Worm (Caenorhabditis elegans) whole organism, young adult: ENCODE results near the gene cki-2.

Source experiments
- F10E7.11 ChIP-seq: sonication (generic microtip); optimal IDR thresholded peaks from 2 replicates; lab custom pipeline; 2017; ENCODE audit warnings: mild to moderate bottlenecking, missing genetic modification characterization, moderate library complexity, missing compliant biosample characterization
- F52B5.7 ChIP-seq: sonication (generic microtip); optimal IDR thresholded peaks from 2 replicates; lab custom pipeline; 2016; ENCODE audit warnings: mild to moderate bottlenecking, missing genetic modification characterization, missing compliant biosample characterization
- T07F8.4 ChIP-seq: sonication (generic microtip); optimal IDR thresholded peaks from 2 replicates; lab custom pipeline; 2016; ENCODE audit warnings: mild to moderate bottlenecking, missing genetic modification characterization, moderate library complexity, missing compliant biosample characterization
- Y53F4B.3 ChIP-seq: fragments of 200-800 bp; sonication (Bioruptor generic); IDR thresholded peaks from 2 replicates; pipeline ENCODE4 v1.3.6; 2022; ENCODE audit warnings: missing genetic modification reagents, missing genetic modification characterization, missing compliant biosample characterization
- Y53G8AR.9 ChIP-seq: fragments of 200-800 bp; sonication (Bioruptor generic); conservative IDR thresholded peaks from 2 replicates; pipeline ENCODE4 v1.3.6; 2022; ENCODE audit warnings: missing genetic modification reagents, missing genetic modification characterization, missing compliant biosample characterization
- ZK185.1 ChIP-seq: sonication (generic microtip); optimal IDR thresholded peaks from 2 replicates; lab custom pipeline; 2016; ENCODE audit warnings: mild to moderate bottlenecking, missing genetic modification characterization, missing compliant biosample characterization; ENCODE audit not compliant: poor library complexity, severe bottlenecking
- aptf-2 ChIP-seq: fragments of 200-800 bp; sonication (Bioruptor generic); conservative IDR thresholded peaks from 2 replicates; pipeline ENCODE4 v1.3.6; 2022; ENCODE audit warnings: missing genetic modification reagents, missing genetic modification characterization, missing compliant biosample characterization
- atf-7 ChIP-seq: sonication (generic microtip); optimal IDR thresholded peaks from 2 replicates; lab custom pipeline; 2017; ENCODE audit warnings: mild to moderate bottlenecking, missing genetic modification characterization, missing compliant biosample characterization
- bed-1 ChIP-seq: fragments of 200-800 bp; sonication (Bioruptor generic); IDR thresholded peaks from 2 replicates; pipeline ENCODE4 v1.3.6; 2022; ENCODE audit warnings: missing genetic modification reagents, missing genetic modification characterization, missing compliant biosample characterization
- bed-2 ChIP-seq: fragments of 200-800 bp; sonication (Bioruptor generic); IDR thresholded peaks from 2 replicates; pipeline ENCODE4 v1.3.6; 2022; ENCODE audit warnings: missing genetic modification reagents, missing genetic modification characterization, missing compliant biosample characterization
- cebp-2 ChIP-seq: fragments of 200-800 bp; sonication (Bioruptor generic); IDR thresholded peaks from 2 replicates; pipeline ENCODE4 v1.3.6; 2022; ENCODE audit warnings: missing genetic modification characterization, missing compliant biosample characterization
- ceh-100 ChIP-seq: fragments of 200-800 bp; sonication (Bioruptor generic); IDR thresholded peaks from 2 replicates; pipeline ENCODE4 v1.3.6; 2022; ENCODE audit warnings: missing genetic modification reagents, missing genetic modification characterization, missing compliant biosample characterization
- chd-7 ChIP-seq: sonication (generic microtip); optimal IDR thresholded peaks from 2 replicates; lab custom pipeline; 2016; ENCODE audit warnings: mild to moderate bottlenecking, missing genetic modification characterization, moderate library complexity, missing compliant biosample characterization
- dpl-1 ChIP-seq: fragments of 150-350 bp; optimal IDR thresholded peaks from 2 replicates; lab custom pipeline; 2014; ENCODE audit warnings: missing biosample characterization, missing genetic modification reagents, missing genetic modification characterization
- egl-18 ChIP-seq: fragments of 200-800 bp; sonication (Bioruptor generic); IDR thresholded peaks from 2 replicates; pipeline ENCODE4 v1.3.6; 2022; ENCODE audit warnings: missing genetic modification reagents, missing genetic modification characterization, missing compliant biosample characterization
- fkh-3 ChIP-seq: sonication (generic microtip); optimal IDR thresholded peaks from 2 replicates; lab custom pipeline; 2016; ENCODE audit warnings: mild to moderate bottlenecking, missing genetic modification characterization, missing compliant biosample characterization
- gei-17 ChIP-seq: fragments of 200-800 bp; sonication (Bioruptor generic); optimal IDR thresholded peaks from 2 replicates; lab custom pipeline; 2018; ENCODE audit warnings: mild to moderate bottlenecking, missing genetic modification characterization, missing compliant biosample characterization
- hmg-1.2 ChIP-seq: fragments of 200-800 bp; sonication (Bioruptor generic); IDR thresholded peaks from 2 replicates; pipeline ENCODE4 v1.3.6; 2022; ENCODE audit warnings: missing genetic modification reagents, missing genetic modification characterization, missing compliant biosample characterization
- hrde-1 ChIP-seq: sonication (generic microtip); optimal IDR thresholded peaks from 2 replicates; lab custom pipeline; 2016; ENCODE audit warnings: missing genetic modification characterization, mild to moderate bottlenecking, missing compliant biosample characterization, moderate library complexity, missing genotype, missing genetic modification reagents, borderline replicate concordance
- lin-35 ChIP-seq, 3 experiments: fragments of 150-350 bp in 2 of 3; sonication (generic microtip) in 1 of 3; optimal IDR thresholded peaks; 2 replicates each; lab custom pipeline; 2014 to 2018; ENCODE audit warnings: missing biosample characterization in 3 of 3, missing genetic modification characterization in 3 of 3, missing genetic modification reagents in 3 of 3
- lsl-1 ChIP-seq: fragments of 200-800 bp; sonication (Bioruptor generic); optimal IDR thresholded peaks from 2 replicates; lab custom pipeline; 2018; ENCODE audit warnings: mild to moderate bottlenecking, missing genetic modification characterization, moderate library complexity, missing compliant biosample characterization
- madf-6 ChIP-seq: fragments of 200-800 bp; sonication (Bioruptor generic); IDR thresholded peaks from 2 replicates; pipeline ENCODE4 v1.3.6; 2022; ENCODE audit warnings: missing genetic modification reagents, missing genetic modification characterization, missing compliant biosample characterization
- madf-8 ChIP-seq: fragments of 200-800 bp; sonication (Bioruptor generic); conservative IDR thresholded peaks from 2 replicates; pipeline ENCODE4 v1.3.6; 2022; ENCODE audit warnings: missing genetic modification reagents, missing genetic modification characterization, missing compliant biosample characterization
- mcd-1 ChIP-seq: fragments of 200-800 bp; sonication (Bioruptor generic); IDR thresholded peaks from 2 replicates; pipeline ENCODE4 v1.3.6; 2022; ENCODE audit warnings: missing genetic modification reagents, missing genetic modification characterization, missing compliant biosample characterization
- mel-28 ChIP-seq: sonication (generic microtip); optimal IDR thresholded peaks from 2 replicates; lab custom pipeline; 2016; ENCODE audit warnings: borderline replicate concordance, mild to moderate bottlenecking, missing genetic modification characterization, missing compliant biosample characterization
- mes-4 ChIP-seq: sonication (generic microtip); optimal IDR thresholded peaks from 2 replicates; lab custom pipeline; 2016; ENCODE audit warnings: missing genotype, missing genetic modification characterization, missing compliant biosample characterization
- nfya-2 ChIP-seq: fragments of 200-800 bp; sonication (Bioruptor generic); IDR thresholded peaks from 2 replicates; pipeline ENCODE4 v1.3.6; 2022; ENCODE audit warnings: missing genetic modification reagents, missing genetic modification characterization, missing compliant biosample characterization
- nhr-27 ChIP-seq: fragments of 200-800 bp; sonication (Bioruptor generic); optimal IDR thresholded peaks from 2 replicates; lab custom pipeline; 2018; ENCODE audit warnings: mild to moderate bottlenecking, missing genetic modification characterization, moderate library complexity, missing compliant biosample characterization
- nhr-80 ChIP-seq: sonication (generic microtip); optimal IDR thresholded peaks from 2 replicates; lab custom pipeline; 2016; ENCODE audit warnings: missing genetic modification characterization, missing compliant biosample characterization
- tbp1 ChIP-seq: fragments of 200-800 bp; sonication (Bioruptor generic); optimal IDR thresholded peaks from 2 replicates; lab custom pipeline; 2018; ENCODE audit warnings: mild to moderate bottlenecking, missing genetic modification characterization, missing compliant biosample characterization
- unc-130 ChIP-seq: sonication (generic microtip); optimal IDR thresholded peaks from 2 replicates; lab custom pipeline; 2016; ENCODE audit warnings: missing genetic modification reagents, missing genetic modification characterization, missing compliant biosample characterization
- zim-3 ChIP-seq: sonication (generic microtip); optimal IDR thresholded peaks from 2 replicates; lab custom pipeline; 2017; ENCODE audit warnings: mild to moderate bottlenecking, missing genetic modification characterization, moderate library complexity, missing compliant biosample characterization
- ztf-6 ChIP-seq: fragments of 200-800 bp; sonication (Bioruptor generic); IDR thresholded peaks from 2 replicates; pipeline ENCODE4 v1.3.6; 2022; ENCODE audit warnings: missing genetic modification reagents, missing genetic modification characterization, missing compliant biosample characterization

The cki-2 gene

ce11 chrII:7849697-7850096, 33.4 kb downstream of the cki-2 start, which contains the start of gene acr-7:
Gene acr-7 (minus strand): TSS chrII:7849797.
- no peak for TF ChIP-seq fkh-3 (tag; lab: Kevin White, UChicago)
- no peak for TF ChIP-seq chd-7 (tag; lab: Kevin White, UChicago)
- no peak for TF ChIP-seq madf-8
- TF ChIP-seq gei-17 (GFP tag; lab: Kevin White, UChicago), result no peak
- no peak for TF ChIP-seq mcd-1
- TF ChIP-seq unc-130 (GFP tag; lab: Kevin White, UChicago), result no peak
- no peak for TF ChIP-seq madf-6 (GFP tag; lab: Robert Waterston, UW)
- no peak for TF ChIP-seq tbp1 (GFP tag; lab: Kevin White, UChicago)
- TF ChIP-seq mel-28, result no peak
- TF ChIP-seq Y53F4B.3 (GFP tag; lab: Robert Waterston, UW), result no peak
- TF ChIP-seq bed-1 (GFP tag; lab: Robert Waterston, UW), result no peak
- TF ChIP-seq cebp-2 (GFP tag; lab: Robert Waterston, UW), result no peak
- no peak for TF ChIP-seq zim-3 (tag; lab: Kevin White, UChicago)
- TF ChIP-seq, all 124 proteins: peak for 0

DNA sequence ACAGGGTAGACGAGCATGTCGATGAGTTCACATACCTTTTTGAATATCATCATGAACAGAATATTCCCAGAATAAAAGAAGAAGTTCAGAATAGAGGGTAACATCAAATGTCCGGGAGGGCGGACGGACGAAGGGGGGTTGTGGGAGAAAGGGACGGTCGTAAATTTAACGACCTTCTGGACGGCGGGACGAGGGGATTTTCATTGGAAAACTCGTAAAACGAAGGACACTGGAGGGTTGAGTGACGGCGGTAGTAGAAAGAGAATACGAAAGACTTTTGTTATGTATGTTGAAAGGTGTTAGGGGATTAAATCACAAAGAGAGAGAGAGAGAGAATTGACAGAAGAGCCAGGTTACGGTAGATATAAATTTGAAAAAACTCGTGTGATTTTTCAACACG, 34.3 kb downstream of the cki-2 start:
- TF ChIP-seq lsl-1, result no peak
- no peak for TF ChIP-seq hrde-1 (tag; lab: Kevin White, UChicago)
- no peak for TF ChIP-seq F10E7.11 (tag; lab: Kevin White, UChicago)
- TF ChIP-seq lin-35 (GFP tag; optimal IDR thresholded peaks at IDR 0.05; lab: Kevin White, UChicago), result no peak
- TF ChIP-seq ZK185.1 (tag; lab: Kevin White, UChicago), result no peak
- TF ChIP-seq dpl-1 (GFP tag; lab: Kevin White, UChicago), result no peak
- no peak for TF ChIP-seq egl-18 (GFP tag; lab: Robert Waterston, UW)
- TF ChIP-seq nfya-2 (GFP tag; lab: Robert Waterston, UW), result no peak
- no peak for TF ChIP-seq Y53G8AR.9
- TF ChIP-seq aptf-2 (GFP tag; lab: Robert Waterston, UW), result no peak
- TF ChIP-seq atf-7, result no peak
- TF ChIP-seq tbp1 (GFP tag; lab: Kevin White, UChicago), result no peak
- no peak for TF ChIP-seq nhr-27

DNA sequence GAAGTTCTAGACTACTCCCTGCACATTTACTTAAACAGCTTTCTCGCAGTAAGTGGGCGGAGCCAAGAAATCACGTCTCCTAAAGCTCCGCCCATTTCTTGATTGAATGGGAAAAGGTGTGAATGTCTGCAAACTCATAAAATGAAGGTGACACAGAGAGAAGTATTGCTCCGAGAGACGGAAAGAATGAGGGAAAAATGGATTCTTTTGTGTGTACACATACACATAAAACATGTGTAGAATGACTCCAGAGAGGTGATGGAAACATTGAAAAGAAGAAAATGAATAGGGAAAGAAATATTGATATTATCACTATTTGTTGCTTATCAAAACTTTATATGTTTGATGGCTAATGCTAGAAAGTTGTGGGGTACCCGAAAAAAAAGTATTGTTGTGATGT, 35.2 kb downstream of the cki-2 start:
- TF ChIP-seq dpl-1 (GFP tag; lab: Kevin White, UChicago) (no peak), T07F8.4 (tag; lab: Kevin White, UChicago) (no peak), nhr-80 (peak; percentile 36), ceh-100 (GFP tag; lab: Robert Waterston, UW) (no peak), ztf-6 (GFP tag; lab: Robert Waterston, UW) (no peak), F52B5.7 (tag; lab: Kevin White, UChicago) (no peak)

DNA sequence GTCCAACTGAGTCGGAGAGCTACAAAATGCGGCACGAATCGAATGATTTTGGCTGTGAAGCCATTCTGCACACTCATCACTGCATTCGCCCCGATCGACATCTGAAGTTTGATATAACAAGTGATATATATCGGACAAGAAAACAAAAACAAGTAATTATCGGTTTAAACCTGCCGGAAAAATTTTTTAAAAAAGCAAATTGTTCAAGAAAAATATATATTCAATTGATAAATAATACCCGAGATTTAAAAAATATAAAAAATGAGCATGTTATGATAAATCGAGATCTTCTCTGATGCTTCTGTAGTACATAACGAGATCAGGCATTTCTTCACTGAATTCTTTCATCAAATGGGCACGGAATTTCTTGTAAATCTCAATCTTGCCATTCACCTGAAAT, 37.4 kb downstream of the cki-2 start, which contains the start of gene T09A5.5:
TSS of gene T09A5.5 (minus strand) at position 101 of the 400 bp plus-strand sequence.
- TF ChIP-seq zim-3 (tag; lab: Kevin White, UChicago) (no peak), bed-2 (GFP tag; lab: Robert Waterston, UW) (no peak), mcd-1 (no peak), madf-6 (GFP tag; lab: Robert Waterston, UW) (peak; percentile 32; the same call in 1 of the 2 replicates), mes-4 (tag; lab: Kevin White, UChicago) (no peak), hmg-1.2 (GFP tag; lab: Robert Waterston, UW) (no peak)
